Worm (Caenorhabditis elegans): ENCODE measurements around the gene T26A5.6.

The T26A5.6 gene

DNA sequence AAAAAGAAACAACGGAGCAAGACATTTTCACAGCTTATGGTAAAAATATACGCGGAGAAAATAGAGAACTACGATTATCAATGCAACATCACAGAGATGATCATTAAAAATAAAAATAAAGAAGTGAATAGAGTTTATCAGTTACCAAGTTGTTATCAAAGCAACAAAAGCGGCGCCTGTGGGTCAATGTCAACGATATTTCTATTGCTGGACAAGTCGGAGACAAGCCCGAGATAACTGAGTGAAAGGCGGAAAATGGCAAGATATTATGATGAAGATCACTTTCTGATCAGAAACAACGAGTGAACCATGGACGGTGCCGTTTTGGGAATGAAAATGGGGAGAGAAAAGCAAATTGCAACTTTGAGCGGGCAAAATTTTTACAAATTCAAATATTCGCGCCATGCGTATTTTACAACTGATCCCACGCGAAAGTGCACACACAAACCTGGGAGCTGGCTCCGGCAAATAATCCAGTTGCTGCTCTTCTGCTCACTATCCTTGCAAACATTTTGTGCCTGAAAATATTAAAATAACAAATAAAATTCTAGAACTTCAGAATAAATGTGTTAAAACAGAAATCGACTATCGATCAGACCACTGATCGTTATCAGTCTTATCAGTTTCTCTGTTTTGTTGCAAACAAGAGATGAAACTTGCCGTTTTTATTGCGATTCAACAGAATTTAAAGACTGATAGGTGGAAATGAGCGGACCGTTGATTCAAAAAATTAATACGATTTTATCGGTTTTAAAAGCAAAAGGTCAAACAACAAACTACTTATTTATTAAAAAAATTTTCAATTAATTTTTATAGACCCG, 8.0 kb downstream of the T26A5.6 start, which contains the start of gene mel-32 (continued):
- TF ChIP-seq isw-1 (GFP tag; IDR thresholded peaks at IDR 0.05) (no peak), C04F5.9 (tag; optimal IDR thresholded peaks at IDR 0.05) (no peak), sptf-1 (tag; optimal IDR thresholded peaks at IDR 0.05) (no peak), C16A3.4 (tag; optimal IDR thresholded peaks at IDR 0.05) (no peak), nhr-237 (tag; optimal IDR thresholded peaks at IDR 0.05) (no peak)

DNA sequence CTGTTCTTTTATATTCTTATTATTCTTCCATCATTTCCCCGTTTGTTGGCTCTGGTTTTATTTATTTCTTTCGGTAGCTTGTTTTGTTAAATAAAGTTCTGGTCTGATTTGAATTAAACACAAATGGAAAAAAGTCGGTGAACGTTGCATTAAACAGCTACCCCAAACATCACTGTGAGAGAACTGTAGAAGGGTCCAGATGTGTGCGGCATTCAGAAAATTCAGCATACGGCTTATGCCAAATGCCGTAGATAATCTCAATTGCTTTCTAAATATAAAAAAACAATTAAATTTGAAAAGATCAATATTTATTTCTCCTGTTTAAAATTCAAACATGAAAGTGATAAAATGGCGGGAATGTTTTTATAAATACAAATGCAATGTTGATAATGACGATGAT, 10.6 kb downstream of the T26A5.6 start:
- TF ChIP-seq lin-35 (GFP tag; optimal IDR thresholded peaks at IDR 0.05) (no peak), jun-1 (tag; optimal IDR thresholded peaks at IDR 0.05) (no peak), snu-23 (GFP tag; optimal IDR thresholded peaks at IDR 0.05) (no peak), pax-3 (tag; optimal IDR thresholded peaks at IDR 0.05) (no peak), hlh-4 (tag; optimal IDR thresholded peaks at IDR 0.05) (no peak), sup-37 (GFP tag; optimal IDR thresholded peaks at IDR 0.05) (no peak), vab-15 (tag; optimal IDR thresholded peaks at IDR 0.05) (no peak), hpl-2 (GFP tag; optimal IDR thresholded peaks at IDR 0.05) (no peak), unc-62 (GFP tag; optimal IDR thresholded peaks at IDR 0.05) (no peak), C04F5.9 (tag; optimal IDR thresholded peaks at IDR 0.05) (no peak), elt-2 (tag; optimal IDR thresholded peaks at IDR 0.05) (no peak)

DNA sequence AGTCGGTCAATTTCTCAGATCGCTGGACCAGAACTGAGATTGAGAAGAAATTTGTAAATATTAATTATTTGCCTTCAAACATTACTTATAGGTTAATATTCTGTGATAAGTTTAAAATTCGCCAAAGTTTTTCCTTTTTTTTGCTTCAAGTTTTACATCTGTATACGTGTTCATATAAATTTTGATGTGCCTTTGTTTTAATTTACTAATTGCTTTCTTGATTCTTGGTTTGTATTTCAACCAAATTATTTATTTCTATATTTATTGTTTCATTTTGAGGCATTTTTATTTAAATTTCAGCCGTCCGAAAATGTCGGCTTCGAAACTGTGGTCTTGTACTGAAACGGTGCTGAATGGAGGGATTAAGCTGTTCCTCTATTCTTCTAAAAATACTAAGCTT, 14.2 kb downstream of the T26A5.6 start, which contains the start of gene C05D11.1:
Gene C05D11.1, plus strand, starts transcription at position 301 of the 400 bp plus-strand sequence.
- TF ChIP-seq nhr-20 (tag; optimal IDR thresholded peaks at IDR 0.05) = no peak
- TF ChIP-seq lir-3 (tag; optimal IDR thresholded peaks at IDR 0.05; ENCODE audit: poor library complexity) = no peak
- no peak for TF ChIP-seq swsn-7 (tag; optimal IDR thresholded peaks at IDR 0.05)
- TF ChIP-seq ceh-63 (GFP tag; optimal IDR thresholded peaks at IDR 0.05) = no peak
- TF ChIP-seq zag-1 (tag; optimal IDR thresholded peaks at IDR 0.05) = no peak
- TF ChIP-seq F16B12.6 (tag; optimal IDR thresholded peaks at IDR 0.05) = no peak
- no peak for TF ChIP-seq nhr-85 (tag)
- no peak for TF ChIP-seq ztf-11 (tag; optimal IDR thresholded peaks at IDR 0.05)
- TF ChIP-seq dsc-1 (tag; optimal IDR thresholded peaks at IDR 0.05) = no peak
- no peak for TF ChIP-seq hlh-4 (tag; optimal IDR thresholded peaks at IDR 0.05)
- TF ChIP-seq nhr-71 (tag; optimal IDR thresholded peaks at IDR 0.05) = no peak
- TF ChIP-seq ceh-8 (GFP tag; optimal IDR thresholded peaks at IDR 0.05) = no peak
- no peak for TF ChIP-seq egl-13 (tag; optimal IDR thresholded peaks at IDR 0.05)
- TF ChIP-seq fos-1 (tag; optimal IDR thresholded peaks at IDR 0.05) = no peak
- no peak for TF ChIP-seq ces-1 (GFP tag; optimal IDR thresholded peaks at IDR 0.05)
- no peak for TF ChIP-seq ceh-88 (GFP tag; IDR thresholded peaks at IDR 0.05)
- TF ChIP-seq nhr-76 (tag; optimal IDR thresholded peaks at IDR 0.05) = no peak
- no peak for TF ChIP-seq dpl-1 (GFP tag; optimal IDR thresholded peaks at IDR 0.05)
- no peak for TF ChIP-seq aly-2 (tag; optimal IDR thresholded peaks at IDR 0.05)
- TF ChIP-seq egl-27 (tag; optimal IDR thresholded peaks at IDR 0.05) = no peak

DNA sequence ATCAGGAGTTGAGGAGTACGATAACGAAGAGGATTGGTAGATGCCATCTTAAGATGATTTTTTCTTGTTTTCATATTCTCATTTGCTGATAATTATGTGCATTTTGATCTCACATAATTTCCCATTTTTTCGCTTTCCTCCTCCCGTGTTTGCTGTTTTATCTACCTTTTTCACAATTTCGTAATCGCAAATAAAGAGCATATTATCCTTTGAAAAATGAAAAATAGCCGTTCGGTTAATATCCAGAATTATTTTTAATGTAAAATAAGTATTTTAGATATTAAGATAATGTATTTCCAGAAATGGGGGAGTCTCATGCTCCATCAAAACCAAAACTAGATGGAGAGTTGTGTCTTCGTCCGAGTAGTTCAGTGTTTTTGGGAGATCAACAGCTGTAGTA, 17.6 kb downstream of the T26A5.6 start, which contains the start of gene vps-16:
Gene vps-16, plus strand, starts transcription at position 301 of the 400 bp plus-strand sequence.
- TF ChIP-seq pax-3 (tag; optimal IDR thresholded peaks at IDR 0.05) (no peak), nhr-19 (GFP tag; conservative IDR thresholded peaks at IDR 0.05) (no peak), alr-1 (tag; optimal IDR thresholded peaks at IDR 0.05; ENCODE audit: borderline replicate concordance) (no peak), skn-1 (tag; optimal IDR thresholded peaks at IDR 0.05) (no peak), mab-9 (GFP tag; IDR thresholded peaks at IDR 0.05) (no peak), fkh-4 (tag; optimal IDR thresholded peaks at IDR 0.05; ENCODE audit: borderline replicate concordance) (no peak), lsy-2 (tag; optimal IDR thresholded peaks at IDR 0.05) (no peak), mef-2 (tag; optimal IDR thresholded peaks at IDR 0.05) (no peak), ztf-11 (tag; optimal IDR thresholded peaks at IDR 0.05) (no peak), rnt-1 (tag; optimal IDR thresholded peaks at IDR 0.05) (no peak), Y116A8C.19 (tag; optimal IDR thresholded peaks at IDR 0.05; ENCODE audit: borderline replicate concordance) (no peak), unc-130 (tag; optimal IDR thresholded peaks at IDR 0.05) (no peak), lin-35 (GFP tag; optimal IDR thresholded peaks at IDR 0.05) (no peak), sup-37 (GFP tag; optimal IDR thresholded peaks at IDR 0.05) (no peak), efl-3 (GFP tag; optimal IDR thresholded peaks at IDR 0.05) (no peak), isw-1 (GFP tag; IDR thresholded peaks at IDR 0.05) (no peak)

All from whole organism, L1 larva.